Worm (Caenorhabditis elegans): Measurements from ENCODE around the gene E_BE45912.2.

DNA sequence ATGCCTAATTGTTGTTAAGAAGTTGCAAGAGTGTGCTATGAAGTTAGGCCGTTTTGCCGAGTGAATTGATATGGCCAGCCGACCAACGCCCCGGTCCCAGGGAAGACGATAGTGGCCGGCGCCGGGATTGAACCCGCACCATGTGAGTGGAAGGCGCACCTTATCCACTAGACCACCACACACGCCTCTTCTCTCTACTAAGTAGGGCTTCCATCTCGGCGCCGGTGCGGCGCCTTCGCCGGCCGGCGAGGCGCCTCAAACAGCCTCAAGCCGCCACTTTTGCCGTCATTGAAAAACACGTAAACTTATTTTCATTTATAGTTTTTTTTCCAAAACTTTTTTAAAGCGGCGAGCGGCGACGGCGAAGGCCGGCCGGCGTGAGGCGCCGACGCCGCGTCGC is 52.0 kb downstream of the E_BE45912.2 start:
- TF ChIP-seq mec-3 (tag; optimal IDR thresholded peaks at IDR 0.05; ENCODE audit: borderline replicate concordance) = no peak
- no peak for TF ChIP-seq ama-1 (optimal IDR thresholded peaks at IDR 0.05)
- TF ChIP-seq Y22D7AL.16 (tag; optimal IDR thresholded peaks at IDR 0.05) = no peak
- TF ChIP-seq nfya-1 (tag; optimal IDR thresholded peaks at IDR 0.05) = no peak
- TF ChIP-seq K02D7.2 (tag; optimal IDR thresholded peaks at IDR 0.05) = no peak
- no peak for TF ChIP-seq ceh-45 (GFP tag; IDR thresholded peaks at IDR 0.05)
- TF ChIP-seq rnt-1 (tag; optimal IDR thresholded peaks at IDR 0.05) = no peak
- TF ChIP-seq ceh-6 (GFP tag; optimal IDR thresholded peaks at IDR 0.05) = no peak
- no peak for TF ChIP-seq ceh-9 (tag; optimal IDR thresholded peaks at IDR 0.05)
- TF ChIP-seq ets-4 (tag; optimal IDR thresholded peaks at IDR 0.05) = no peak
- no peak for TF ChIP-seq dve-1 (tag; optimal IDR thresholded peaks at IDR 0.05)
- TF ChIP-seq pha-4 (tag; optimal IDR thresholded peaks at IDR 0.05) = no peak
- no peak for TF ChIP-seq pat-9 (tag; optimal IDR thresholded peaks at IDR 0.05)

Data from whole organism, late embryonic.